Fruit fly (Drosophila melanogaster) whole organism, embryonic: Measurements from ENCODE around the gene Kat60.

Experiments used
- BEAF-32 ChIP-seq: fragments of 200-800 bp; sonication (Bioruptor generic); optimal IDR thresholded peaks from 3 replicates; lab custom pipeline; 2017; ENCODE audit warnings: missing biosample characterization, missing genetic modification characterization, mild to moderate bottlenecking, moderate library complexity, missing genetic modification reagents
- CG10209 ChIP-seq: fragments of 200-800 bp; sonication (Bioruptor generic); optimal IDR thresholded peaks from 3 replicates; lab custom pipeline; 2017; ENCODE audit warnings: missing biosample characterization, mild to moderate bottlenecking, missing genetic modification characterization, missing genetic modification reagents
- CG11247 ChIP-seq: fragments of 200-800 bp; sonication (Bioruptor generic); IDR thresholded peaks from 2 replicates; pipeline ENCODE4 v1.3.6; 2022; ENCODE audit warnings: missing biosample characterization, missing genetic modification characterization
- CG11504 ChIP-seq: fragments of 200-800 bp; sonication (Bioruptor generic); optimal IDR thresholded peaks from 3 replicates; lab custom pipeline; 2019; ENCODE audit warnings: missing biosample characterization, mild to moderate bottlenecking, missing genetic modification characterization, moderate library complexity
- CG11696 ChIP-seq: fragments of 200-800 bp; sonication (Bioruptor generic); IDR thresholded peaks from 2 replicates; pipeline ENCODE4 v1.3.6; 2022; ENCODE audit warnings: missing biosample characterization, missing genetic modification characterization
- CG1233 ChIP-seq: fragments of 200-800 bp; sonication (Bioruptor generic); optimal IDR thresholded peaks from 4 replicates; lab custom pipeline; 2018; ENCODE audit warnings: missing biosample characterization, mild to moderate bottlenecking, missing genetic modification characterization
- CG12391 ChIP-seq: fragments of 200-800 bp; sonication (Bioruptor generic); optimal IDR thresholded peaks from 3 replicates; lab custom pipeline; 2018; ENCODE audit warnings: missing biosample characterization, mild to moderate bottlenecking, missing genetic modification characterization, moderate library complexity
- CG16779 ChIP-seq: fragments of 200-800 bp; sonication (Bioruptor generic); IDR thresholded peaks from 2 replicates; pipeline ENCODE4 v1.3.6; 2022; ENCODE audit warnings: missing biosample characterization, missing genetic modification characterization
- CG16813 ChIP-seq: fragments of 200-800 bp; sonication (Bioruptor generic); IDR thresholded peaks from 3 replicates; pipeline ENCODE4 v1.3.6; 2022; ENCODE audit warnings: missing biosample characterization, missing genetic modification characterization; ENCODE audit not compliant: partially characterized antibody
- CG17802 ChIP-seq: fragments of 200-800 bp; sonication (Bioruptor generic); optimal IDR thresholded peaks from 2 replicates; lab custom pipeline; 2018; ENCODE audit warnings: missing biosample characterization, mild to moderate bottlenecking, missing genetic modification characterization, moderate library complexity
- CG18599 ChIP-seq: fragments of 200-800 bp; sonication (Bioruptor generic); optimal IDR thresholded peaks from 3 replicates; lab custom pipeline; 2017; ENCODE audit warnings: missing biosample characterization, missing genetic modification characterization, mild to moderate bottlenecking, moderate library complexity, missing genetic modification reagents
- CG2129 ChIP-seq: fragments of 200-800 bp; sonication (Bioruptor generic); IDR thresholded peaks from 2 replicates; pipeline ENCODE4 v1.3.6; 2022; ENCODE audit warnings: missing biosample characterization, missing genetic modification characterization; ENCODE audit not compliant: partially characterized antibody
- CG2712 ChIP-seq: fragments of 200-800 bp; optimal IDR thresholded peaks from 3 replicates; lab custom pipeline; 2019; ENCODE audit warnings: missing biosample characterization, mild to moderate bottlenecking, missing genetic modification characterization, moderate library complexity
- CG30403 ChIP-seq: fragments of 200-800 bp; sonication (Bioruptor generic); optimal IDR thresholded peaks from 3 replicates; lab custom pipeline; 2016; ENCODE audit warnings: missing biosample characterization, missing genetic modification characterization
- CG3163 ChIP-seq: fragments of 200-800 bp; sonication (Bioruptor generic); optimal IDR thresholded peaks from 3 replicates; lab custom pipeline; 2016; ENCODE audit warnings: missing biosample characterization, missing genetic modification characterization
- CG4820 ChIP-seq: fragments of 200-800 bp; sonication (Bioruptor generic); optimal IDR thresholded peaks from 3 replicates; lab custom pipeline; 2016; ENCODE audit warnings: missing biosample characterization, missing genetic modification characterization
- CG4854 ChIP-seq: fragments of 200-800 bp; sonication (Bioruptor generic); optimal IDR thresholded peaks from 2 replicates; lab custom pipeline; 2016; ENCODE audit warnings: missing biosample characterization, missing genetic modification characterization, inconsistent platforms
- CG6175 ChIP-seq: fragments of 200-800 bp; sonication (Bioruptor generic); IDR thresholded peaks from 3 replicates; pipeline ENCODE4 v1.3.6; 2022; ENCODE audit warnings: missing biosample characterization, missing genetic modification characterization
- CG6254 ChIP-seq: fragments of 200-800 bp; sonication (Bioruptor generic); optimal IDR thresholded peaks from 3 replicates; lab custom pipeline; 2017; ENCODE audit warnings: mild to moderate bottlenecking, missing biosample characterization, missing genetic modification reagents, missing genetic modification characterization
- CG6854 ChIP-seq: fragments of 200-800 bp; sonication (Bioruptor generic); optimal IDR thresholded peaks from 3 replicates; lab custom pipeline; 2017; ENCODE audit warnings: missing biosample characterization, mild to moderate bottlenecking, missing genetic modification characterization
- Ets97D ChIP-seq: fragments of 200-800 bp; sonication (Bioruptor generic); optimal IDR thresholded peaks from 3 replicates; lab custom pipeline; 2016; ENCODE audit warnings: missing biosample characterization, missing genetic modification characterization
- Fer1 ChIP-seq: fragments of 200-800 bp; sonication (Bioruptor generic); optimal IDR thresholded peaks from 2 replicates; lab custom pipeline; 2017; ENCODE audit warnings: missing biosample characterization, mild to moderate bottlenecking, missing genetic modification characterization
- Gug ChIP-seq: fragments of 200-800 bp; sonication (Bioruptor generic); IDR thresholded peaks from 4 replicates; pipeline ENCODE4 v1.3.6; 2022; ENCODE audit warnings: missing biosample characterization, missing genetic modification characterization
- HLH4C ChIP-seq: fragments of 200-800 bp; sonication (Bioruptor generic); IDR thresholded peaks from 3 replicates; pipeline ENCODE4 v1.3.6; 2022; ENCODE audit warnings: missing biosample characterization, missing genetic modification characterization; ENCODE audit not compliant: partially characterized antibody
- Hey ChIP-seq: fragments of 200-800 bp; sonication (Bioruptor generic); optimal IDR thresholded peaks from 3 replicates; lab custom pipeline; 2018; ENCODE audit warnings: missing biosample characterization, mild to moderate bottlenecking, missing genetic modification characterization
- Hmr ChIP-seq: fragments of 200-800 bp; sonication (Bioruptor generic); optimal IDR thresholded peaks from 3 replicates; lab custom pipeline; 2017; ENCODE audit warnings: mild to moderate bottlenecking, missing biosample characterization, missing genetic modification reagents, missing genetic modification characterization
- Hr51 ChIP-seq, 2 experiments: fragments of 200-800 bp; sonication (Bioruptor generic); optimal IDR thresholded peaks; 2 replicates in 1 of 2; 3 replicates in 1 of 2; lab custom pipeline; 2016 to 2018; ENCODE audit warnings: missing biosample characterization in 2 of 2, missing genetic modification characterization in 2 of 2, mild to moderate bottlenecking in 1 of 2, moderate library complexity in 1 of 2
- Lim3 ChIP-seq: fragments of 200-800 bp; sonication (Bioruptor generic); IDR thresholded peaks from 2 replicates; pipeline ENCODE4 v1.3.6; 2022; ENCODE audit warnings: missing biosample characterization, missing genetic modification characterization
- Mrtf ChIP-seq: fragments of 200-800 bp; sonication (Bioruptor generic); IDR thresholded peaks from 3 replicates; pipeline ENCODE4 v1.3.6; 2022; ENCODE audit warnings: missing biosample characterization, missing genetic modification characterization
- NC2α ChIP-seq: fragments of 200-800 bp; sonication (Bioruptor generic); optimal IDR thresholded peaks from 2 replicates; lab custom pipeline; 2016; ENCODE audit warnings: missing biosample characterization, missing genetic modification characterization
- NFAT ChIP-seq: fragments of 200-800 bp; sonication (Bioruptor generic); IDR thresholded peaks from 2 replicates; pipeline ENCODE4 v1.3.6; 2022; ENCODE audit warnings: missing biosample characterization, missing genetic modification characterization
- Taf1 ChIP-seq: fragments of 200-800 bp; sonication (Bioruptor generic); IDR thresholded peaks from 2 replicates; pipeline ENCODE4 v1.3.6; 2022; ENCODE audit warnings: missing biosample characterization, missing genetic modification characterization
- ara ChIP-seq: fragments of 200-800 bp; sonication (Bioruptor generic); IDR thresholded peaks from 2 replicates; pipeline ENCODE4 v1.3.6; 2022; ENCODE audit warnings: missing biosample characterization, missing genetic modification characterization
- ash1 ChIP-seq: fragments of 200-800 bp; sonication (Bioruptor generic); optimal IDR thresholded peaks from 2 replicates; lab custom pipeline; 2018; ENCODE audit warnings: missing biosample characterization, mild to moderate bottlenecking, missing genetic modification characterization
- bab2 ChIP-seq: fragments of 200-800 bp; sonication (Bioruptor generic); optimal IDR thresholded peaks from 2 replicates; lab custom pipeline; 2016; ENCODE audit warnings: missing biosample characterization, missing genetic modification characterization
- chn ChIP-seq: fragments of 200-800 bp; sonication (Bioruptor generic); optimal IDR thresholded peaks from 2 replicates; lab custom pipeline; 2016; ENCODE audit warnings: missing biosample characterization, missing genetic modification characterization
- dmrt99B ChIP-seq: fragments of 200-800 bp; sonication (Bioruptor generic); optimal IDR thresholded peaks from 2 replicates; lab custom pipeline; 2018; ENCODE audit warnings: missing biosample characterization, mild to moderate bottlenecking, missing genetic modification characterization, moderate library complexity
- esg ChIP-seq: fragments of 200-800 bp; sonication (Bioruptor generic); conservative IDR thresholded peaks from 2 replicates; pipeline ENCODE4 v1.3.6; 2022; ENCODE audit warnings: missing biosample characterization, missing genetic modification characterization
- eve ChIP-seq, 2 experiments: fragments of >200 bp; optimal IDR thresholded peaks; 2 replicates each; lab custom pipeline; 2017; ENCODE audit warnings: missing biosample characterization in 2 of 2, missing genetic modification characterization in 2 of 2
- fd96Cb ChIP-seq: fragments of 200-800 bp; sonication (Bioruptor generic); optimal IDR thresholded peaks from 2 replicates; lab custom pipeline; 2018; ENCODE audit warnings: missing biosample characterization, mild to moderate bottlenecking, missing genetic modification characterization, moderate library complexity
- hkb ChIP-seq, 2 experiments: fragments of 200-800 bp in 1 of 2; fragments of >200 bp in 1 of 2; sonication (Bioruptor generic) in 1 of 2; IDR thresholded peaks in 1 of 2; optimal IDR thresholded peaks in 1 of 2; 2 replicates each; pipeline versions ENCODE4 v1.3.6 to Lab custom; 2017 to 2022; ENCODE audit warnings: missing biosample characterization in 1 of 2, missing genetic modification characterization in 1 of 2
- insv ChIP-seq, 2 experiments: fragments of 200-800 bp; sonication (Bioruptor generic); optimal IDR thresholded peaks; 3 replicates each; lab custom pipeline; 2016 to 2018; ENCODE audit warnings: missing biosample characterization in 2 of 2, missing genetic modification characterization in 2 of 2
- jigr1 ChIP-seq: fragments of 200-800 bp; sonication (Bioruptor generic); IDR thresholded peaks from 3 replicates; pipeline ENCODE4 v1.3.6; 2022; ENCODE audit warnings: missing biosample characterization, missing genetic modification characterization
- kay ChIP-seq: fragments of 200-800 bp; sonication (Bioruptor generic); optimal IDR thresholded peaks from 2 replicates; lab custom pipeline; 2016; ENCODE audit warnings: missing biosample characterization, missing genetic modification characterization
- kni ChIP-seq: fragments of 200-800 bp; sonication (Bioruptor generic); optimal IDR thresholded peaks from 3 replicates; lab custom pipeline; 2017; ENCODE audit warnings: mild to moderate bottlenecking, missing biosample characterization, missing genetic modification reagents, missing genetic modification characterization
- repo ChIP-seq: fragments of 200-800 bp; sonication (Bioruptor generic); optimal IDR thresholded peaks from 2 replicates; lab custom pipeline; 2016; ENCODE audit warnings: missing biosample characterization, missing genetic modification characterization
- rib ChIP-seq: fragments of 200-800 bp; sonication (Bioruptor generic); IDR thresholded peaks from 2 replicates; pipeline ENCODE4 v1.3.6; 2022; ENCODE audit warnings: missing biosample characterization, missing genetic modification characterization
- slp2 ChIP-seq: fragments of 200-800 bp; sonication (Bioruptor generic); optimal IDR thresholded peaks from 2 replicates; lab custom pipeline; 2016; ENCODE audit warnings: missing biosample characterization, missing genetic modification characterization
- sqz ChIP-seq: fragments of 200-800 bp; sonication (Bioruptor generic); optimal IDR thresholded peaks from 3 replicates; lab custom pipeline; 2018; ENCODE audit warnings: missing biosample characterization, mild to moderate bottlenecking, missing genetic modification characterization
- stc ChIP-seq: fragments of 200-800 bp; sonication (Bioruptor generic); IDR thresholded peaks from 2 replicates; pipeline ENCODE4 v1.3.6; 2022; ENCODE audit warnings: missing biosample characterization, missing genetic modification characterization
- usp ChIP-seq: fragments of >200 bp; optimal IDR thresholded peaks from 2 replicates; lab custom pipeline; 2017; ENCODE audit warnings: missing biosample characterization, missing genetic modification characterization

The Kat60 gene

DNA sequence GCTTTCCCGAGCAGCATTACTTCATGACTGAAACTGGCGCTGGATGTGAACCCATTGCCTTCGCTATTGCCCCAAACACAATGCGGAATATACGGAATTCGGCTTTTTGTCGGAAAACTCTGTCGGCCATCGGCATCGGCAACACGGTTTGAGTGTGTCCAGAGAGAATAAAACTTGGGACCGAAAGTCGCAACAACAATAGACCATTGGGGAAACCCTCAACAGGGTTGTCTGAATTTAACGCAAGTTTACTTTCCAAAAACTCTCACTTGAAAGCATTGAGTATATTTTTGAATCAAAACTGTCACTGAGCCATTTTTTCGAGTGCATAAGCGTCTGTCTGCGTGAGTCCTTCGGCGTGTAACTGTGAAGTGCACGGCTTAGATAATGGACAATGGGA, 33.7 kb downstream of the Kat60 start (continued):
- no peak for TF ChIP-seq kay (GFP tag; lab: Kevin White, UChicago)
- TF ChIP-seq Hey (tag; lab: Kevin White, UChicago): peak; percentile 26
- peak; percentile 89 for TF ChIP-seq Hmr (GFP tag; lab: Kevin White, UChicago)
- no peak; the same call in 1 of the 2 replicates for TF ChIP-seq CG11247 (GFP tag; lab: Robert Waterston, UW)
- peak; percentile 44; the same call in 1 of the 2 replicates for TF ChIP-seq esg (GFP tag; lab: Robert Waterston, UW)
- TF ChIP-seq Lim3 (GFP tag; lab: Robert Waterston, UW): no peak
- 0 out of 2 replicates have a peak, but pooled peaks have one; percentile 49 for TF ChIP-seq rib (GFP tag; lab: Robert Waterston, UW)
- TF ChIP-seq CG4854 (GFP tag; lab: Kevin White, UChicago): no peak
- no peak for TF ChIP-seq repo (GFP tag; lab: Kevin White, UChicago)
- no peak for TF ChIP-seq kni (GFP tag; lab: Kevin White, UChicago)
- TF ChIP-seq Gug (GFP tag; lab: Robert Waterston, UW): peak; percentile 41; the same call in 1 of the 4 replicates
- TF ChIP-seq CG16779 (GFP tag; lab: Robert Waterston, UW): no peak
- no peak for TF ChIP-seq CG2129 (GFP tag; lab: Robert Waterston, UW)
- TF ChIP-seq CG11696: 0 out of 2 replicates have a peak, but pooled peaks have one; percentile 25
- TF ChIP-seq Hr51 (GFP tag; optimal IDR thresholded peaks at IDR 0.05; lab: Kevin White, UChicago): peak; percentile 31 to 61
- TF ChIP-seq ash1 (GFP tag; lab: Kevin White, UChicago): no peak
- TF ChIP-seq ara (GFP tag; lab: Robert Waterston, UW): no peak
- TF ChIP-seq Mrtf (GFP tag; lab: Robert Waterston, UW): 0 out of 3 replicates have a peak, but pooled peaks have one; percentile 47
- no peak for TF ChIP-seq CG16813 (GFP tag; lab: Robert Waterston, UW)
- TF ChIP-seq CG17802 (tag; lab: Kevin White, UChicago): no peak
- no peak for TF ChIP-seq BEAF-32 (GFP tag; lab: Kevin White, UChicago)
- TF ChIP-seq CG6854 (GFP tag; lab: Kevin White, UChicago): peak; percentile 40
- TF ChIP-seq usp: no peak
- TF ChIP-seq sqz: no peak
- peak; percentile 42 for TF ChIP-seq CG12391 (tag; lab: Kevin White, UChicago)
- no peak for TF ChIP-seq hkb (optimal IDR thresholded peaks at IDR 0.05; lab: Kevin White, UChicago)
- TF ChIP-seq hkb (GFP tag; IDR thresholded peaks at IDR 0.05; lab: Robert Waterston, UW): peak; percentile 63
- no peak for TF ChIP-seq CG4820 (GFP tag; lab: Kevin White, UChicago)
- TF ChIP-seq CG3163: peak; percentile 39

DNA sequence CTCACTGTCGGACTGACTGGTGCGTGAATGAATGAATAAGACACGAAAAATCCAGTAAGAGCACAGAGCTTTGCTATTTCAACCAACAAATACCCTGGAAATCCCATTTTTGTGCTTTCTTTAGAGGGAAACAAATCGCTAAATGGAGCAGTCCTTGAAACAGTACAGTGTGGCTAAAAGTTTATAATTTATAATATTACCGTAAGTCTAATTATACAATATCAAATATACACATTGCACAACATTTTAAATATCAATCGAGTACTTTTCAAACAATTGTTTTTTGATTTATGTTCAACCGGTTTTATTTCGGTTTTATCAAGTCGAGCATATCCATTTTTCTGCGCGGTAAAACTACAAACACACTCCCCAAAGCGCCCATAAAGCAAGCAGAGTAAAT, 38.7 kb downstream of the Kat60 start:
- TF ChIP-seq slp2 (GFP tag; lab: Kevin White, UChicago) (no peak), Ets97D (GFP tag; lab: Kevin White, UChicago) (no peak), bab2 (no peak), HLH4C (GFP tag; lab: Robert Waterston, UW) (no peak), fd96Cb (no peak), CG10209 (no peak), stc (GFP tag; lab: Robert Waterston, UW) (no peak), CG2712 (tag; lab: Kevin White, UChicago) (no peak), insv (GFP tag; optimal IDR thresholded peaks at IDR 0.05; lab: Kevin White, UChicago) (no peak), chn (GFP tag; lab: Kevin White, UChicago) (no peak), CG18599 (GFP tag; lab: Kevin White, UChicago) (peak; percentile 52), CG1233 (no peak), CG11504 (tag; lab: Kevin White, UChicago) (no peak), dmrt99B (peak; percentile 19), NC2α (GFP tag; lab: Kevin White, UChicago) (no peak), CG6175 (GFP tag; lab: Robert Waterston, UW) (no peak), CG6254 (GFP tag; lab: Kevin White, UChicago) (no peak), NFAT (no peak), Taf1 (no peak), CG30403 (GFP tag; lab: Kevin White, UChicago) (peak; percentile 3), Fer1 (GFP tag; lab: Kevin White, UChicago) (peak; percentile 26), eve (GFP tag; optimal IDR thresholded peaks at IDR 0.05; lab: Kevin White, UChicago) (peak in 1 of 2 experiments; percentile 48), jigr1 (GFP tag; lab: Robert Waterston, UW) (no peak)
